Fruit fly (Drosophila melanogaster): ENCODE results near the gene ppk16.

The ppk16 gene

DNA sequence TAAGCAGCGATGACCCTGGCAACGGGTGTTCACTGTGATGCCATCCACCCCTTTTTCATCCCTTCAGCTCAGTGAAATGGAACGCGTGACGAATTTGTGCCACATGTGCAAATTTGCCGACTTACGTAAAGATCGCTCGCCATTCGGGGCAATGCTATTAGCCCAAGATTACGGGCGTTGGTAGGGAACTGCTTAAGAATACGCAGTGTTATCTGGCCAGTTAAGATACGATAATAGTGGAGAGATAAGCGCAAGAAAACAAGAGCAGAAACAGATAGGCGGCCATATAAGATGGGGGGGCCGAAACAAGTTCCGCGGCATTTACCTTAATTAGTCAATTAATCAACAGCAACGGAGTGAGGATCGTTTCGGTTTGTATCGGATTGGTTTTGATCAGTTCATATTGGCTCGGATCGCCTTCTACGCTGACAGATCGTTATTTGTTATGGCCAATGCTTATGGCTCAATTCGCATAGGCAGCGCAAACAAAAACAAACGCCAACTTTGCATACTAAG is 11.1 kb upstream of the ppk16 start (continued):
- TF ChIP-seq wek (GFP tag; optimal IDR thresholded peaks at IDR 0.05), result no peak
- TF ChIP-seq zen (tag; optimal IDR thresholded peaks at IDR 0.05), result no peak
- TF ChIP-seq Nf-YB (GFP tag; optimal IDR thresholded peaks at IDR 0.05), result peak; percentile 2
- peak; percentile 60 for TF ChIP-seq CG13894 (tag; optimal IDR thresholded peaks at IDR 0.05)
- TF ChIP-seq Hey (tag; optimal IDR thresholded peaks at IDR 0.05), result peak; percentile 54
- TF ChIP-seq schlank (tag; optimal IDR thresholded peaks at IDR 0.05), result no peak
- TF ChIP-seq mam (GFP tag; optimal IDR thresholded peaks at IDR 0.05), result no peak
- 0 out of 2 replicates have a peak, but pooled peaks have one; percentile 18 for TF ChIP-seq CG14014 (GFP tag; IDR thresholded peaks at IDR 0.05)
- TF ChIP-seq GATAe (GFP tag; conservative IDR thresholded peaks at IDR 0.05), result peak; percentile 53; the same call in 1 of the 2 replicates
- TF ChIP-seq exex (tag; optimal IDR thresholded peaks at IDR 0.05), result peak; percentile 94
- TF ChIP-seq ara (GFP tag; IDR thresholded peaks at IDR 0.05), result 0 out of 2 replicates have a peak, but pooled peaks have one; percentile 7

DNA sequence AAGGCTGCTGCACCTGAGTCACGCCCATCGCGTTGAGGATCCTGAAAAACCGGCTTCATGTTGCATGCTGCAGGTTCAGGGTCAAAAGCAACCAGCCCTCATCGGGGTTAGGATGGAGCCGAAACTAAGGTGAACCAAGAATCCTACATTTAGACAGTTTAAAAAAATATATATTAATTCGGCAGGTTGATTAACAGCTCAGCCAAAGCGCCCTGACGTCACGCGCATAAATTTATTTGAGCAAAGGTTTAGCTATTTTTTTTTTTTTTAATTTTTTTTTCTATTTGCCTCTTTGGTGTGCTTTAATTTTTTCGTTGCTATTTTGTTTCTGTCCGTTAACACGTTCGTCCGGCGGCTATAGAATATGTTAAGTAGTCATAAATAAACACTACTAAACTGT is 9.6 kb upstream of the ppk16 start:
- TF ChIP-seq CG9215 (GFP tag; IDR thresholded peaks at IDR 0.05), result no peak
- no peak for TF ChIP-seq CG16863 (GFP tag; optimal IDR thresholded peaks at IDR 0.05)
- peak; percentile 4 for TF ChIP-seq sens (GFP tag)
- TF ChIP-seq cg (GFP tag; optimal IDR thresholded peaks at IDR 0.05), result no peak

DNA sequence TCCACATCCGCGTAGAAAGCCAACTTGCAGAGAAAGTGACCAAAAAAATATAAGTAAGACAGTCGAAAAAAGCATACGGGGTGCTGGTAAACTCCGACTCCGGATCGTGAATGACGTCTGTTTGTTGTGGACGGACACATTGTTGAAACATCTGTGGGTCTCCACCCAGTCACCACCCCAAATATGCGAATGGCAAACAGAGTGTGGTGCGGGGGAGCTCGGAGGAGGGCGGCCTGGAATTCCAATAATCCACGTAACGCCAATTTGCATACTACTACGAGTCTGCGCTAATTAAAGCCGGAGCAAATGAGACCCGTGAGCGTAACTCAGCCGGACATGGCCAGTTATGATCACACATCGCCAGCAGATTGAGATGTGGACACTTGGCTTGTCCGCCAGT is 8.3 kb upstream of the ppk16 start:
- no peak for TF ChIP-seq CG5245 (GFP tag; optimal IDR thresholded peaks at IDR 0.05)
- no peak for TF ChIP-seq tap (tag; optimal IDR thresholded peaks at IDR 0.05)
- TF ChIP-seq Med (GFP tag), result peak; percentile 4
- 0 out of 2 replicates have a peak, but pooled peaks have one; percentile 13 for TF ChIP-seq CG42726 (GFP tag; IDR thresholded peaks at IDR 0.05; ENCODE audit: partially characterized antibody)
- TF ChIP-seq CG5180 (GFP tag; optimal IDR thresholded peaks at IDR 0.05), result no peak
- no peak for TF ChIP-seq CG12236 (GFP tag; optimal IDR thresholded peaks at IDR 0.05)
- peak; percentile 79 for TF ChIP-seq sd (tag; optimal IDR thresholded peaks at IDR 0.05)
- no peak for TF ChIP-seq CG10654 (GFP tag; optimal IDR thresholded peaks at IDR 0.05)
- no peak for TF ChIP-seq Trl (optimal IDR thresholded peaks at IDR 0.05)
- TF ChIP-seq Trl (GFP tag; optimal IDR thresholded peaks at IDR 0.05), result no peak
- no peak for TF ChIP-seq E2f2 (GFP tag; IDR thresholded peaks at IDR 0.05)
- no peak for TF ChIP-seq Ets97D (GFP tag; optimal IDR thresholded peaks at IDR 0.05)

DNA sequence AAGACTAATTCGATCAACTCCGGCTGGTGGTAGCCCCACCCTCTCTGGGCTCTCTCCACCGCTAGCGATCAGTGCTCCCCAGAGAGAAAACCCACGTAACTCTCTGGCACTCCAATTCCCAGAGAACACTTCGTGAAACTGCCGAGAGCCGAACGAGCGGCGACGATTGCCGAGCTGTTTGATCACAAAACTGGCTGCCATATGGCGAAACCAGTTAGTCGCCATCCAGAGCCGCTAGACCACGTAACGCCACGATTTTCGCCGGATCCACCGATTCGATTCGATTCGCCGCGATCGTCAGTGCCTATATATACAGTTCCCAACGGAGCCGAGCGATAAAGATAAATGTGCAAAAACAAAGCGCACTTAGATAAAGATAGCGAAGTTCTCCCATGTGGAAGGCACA is 7.3 kb upstream of the ppk16 start, which contains the start of gene IP3K1:
IP3K1 (plus strand) TSS at position 209 of the 406 bp plus-strand sequence.
- no peak for TF ChIP-seq CG9727 (GFP tag; optimal IDR thresholded peaks at IDR 0.05)
- TF ChIP-seq CG7987 (GFP tag; optimal IDR thresholded peaks at IDR 0.05), result peak; percentile 66
- TF ChIP-seq seq (GFP tag; IDR thresholded peaks at IDR 0.05), result peak; percentile 43; the same call in 1 of the 2 replicates
- no peak for TF ChIP-seq CG31224 (GFP tag; IDR thresholded peaks at IDR 0.05)
- TF ChIP-seq CG12659 (GFP tag; optimal IDR thresholded peaks at IDR 0.05), result peak; percentile 15
- TF ChIP-seq HLHmδ (GFP tag; optimal IDR thresholded peaks at IDR 0.05), result peak; percentile 52
- TF ChIP-seq ro (GFP tag; IDR thresholded peaks at IDR 0.05), result no peak
- no peak for TF ChIP-seq Lhr (GFP tag; optimal IDR thresholded peaks at IDR 0.05)
- no peak for TF ChIP-seq cato (GFP tag; optimal IDR thresholded peaks at IDR 0.05; ENCODE audit: borderline replicate concordance)
- TF ChIP-seq Tbp (GFP tag; optimal IDR thresholded peaks at IDR 0.05), result no peak
- no peak for TF ChIP-seq CG14667 (GFP tag; IDR thresholded peaks at IDR 0.05)
- no peak for TF ChIP-seq Ravus (GFP tag; IDR thresholded peaks at IDR 0.05)
- no peak for TF ChIP-seq nerfin-2 (GFP tag; IDR thresholded peaks at IDR 0.05; ENCODE audit: partially characterized antibody)
- TF ChIP-seq CG17568 (GFP tag; optimal IDR thresholded peaks at IDR 0.05), result peak; percentile 32
- peak; percentile 25 for TF ChIP-seq sqz (GFP tag; optimal IDR thresholded peaks at IDR 0.05)
- TF ChIP-seq Xrp1 (GFP tag; IDR thresholded peaks at IDR 0.05), result 0 out of 2 replicates have a peak, but pooled peaks have one; percentile 34
- no peak for TF ChIP-seq CG6254 (GFP tag; optimal IDR thresholded peaks at IDR 0.05)
- peak; percentile 35 for TF ChIP-seq CG2678 (tag; optimal IDR thresholded peaks at IDR 0.05)
- TF ChIP-seq CG11695 (GFP tag; IDR thresholded peaks at IDR 0.05), result peak; percentile 24; the same call in 1 of the 3 replicates
- TF ChIP-seq CG1832 (GFP tag; optimal IDR thresholded peaks at IDR 0.05), result no peak
- TF ChIP-seq CG6765 (GFP tag; optimal IDR thresholded peaks at IDR 0.05), result peak; percentile 31
